1 fruit fly cellular context compared by ENCODE assay signal in genomic region chr3R:21339006-21339420, dm6.
TF ChIP-seq lines count a peak whose summit lies in the region.

No protein-coding gene starts in this region.

TF ChIP-seq in whole organism, embryonic, 481 proteins besides CTCF, POLR2A, EP300 and RAD21 (continued from another document):
- TF ChIP-seq sens (GFP tag; lab: Kevin White, UChicago) (peak; percentile 84), oc (tag; optimal IDR thresholded peaks at IDR 0.05; lab: Kevin White, UChicago) (peak; percentile 40), CG13424 (tag; optimal IDR thresholded peaks at IDR 0.05; lab: Kevin White, UChicago) (peak; percentile 65), MBD-R2 (GFP tag; IDR thresholded peaks at IDR 0.05; lab: Robert Waterston, UW) (no peak), CG7786 (GFP tag; optimal IDR thresholded peaks at IDR 0.05; lab: Kevin White, UChicago) (no peak), sd (tag; optimal IDR thresholded peaks at IDR 0.05; lab: Kevin White, UChicago) (no peak), Gsc (GFP tag; IDR thresholded peaks at IDR 0.05; lab: Robert Waterston, UW) (no peak), ERR (GFP tag; optimal IDR thresholded peaks at IDR 0.05; lab: Kevin White, UChicago) (no peak), zf30C (GFP tag; optimal IDR thresholded peaks at IDR 0.05; lab: Kevin White, UChicago) (peak; percentile 57), CG3163 (GFP tag; optimal IDR thresholded peaks at IDR 0.05; lab: Kevin White, UChicago) (no peak), CG7963 (GFP tag; IDR thresholded peaks at IDR 0.05; lab: Robert Waterston, UW; ENCODE audit: partially characterized antibody) (no peak), Sin3A (optimal IDR thresholded peaks at IDR 0.05; lab: Kevin White, UChicago) (no peak), en (GFP tag; optimal IDR thresholded peaks at IDR 0.05; lab: Kevin White, UChicago) (no peak), CG3726 (GFP tag; IDR thresholded peaks at IDR 0.05; lab: Robert Waterston, UW) (no peak), pfk (GFP tag; optimal IDR thresholded peaks at IDR 0.05; lab: Kevin White, UChicago) (no peak)
